Worm (Caenorhabditis elegans): ENCODE data around the gene F41B4.2.

The F41B4.2 gene

DNA sequence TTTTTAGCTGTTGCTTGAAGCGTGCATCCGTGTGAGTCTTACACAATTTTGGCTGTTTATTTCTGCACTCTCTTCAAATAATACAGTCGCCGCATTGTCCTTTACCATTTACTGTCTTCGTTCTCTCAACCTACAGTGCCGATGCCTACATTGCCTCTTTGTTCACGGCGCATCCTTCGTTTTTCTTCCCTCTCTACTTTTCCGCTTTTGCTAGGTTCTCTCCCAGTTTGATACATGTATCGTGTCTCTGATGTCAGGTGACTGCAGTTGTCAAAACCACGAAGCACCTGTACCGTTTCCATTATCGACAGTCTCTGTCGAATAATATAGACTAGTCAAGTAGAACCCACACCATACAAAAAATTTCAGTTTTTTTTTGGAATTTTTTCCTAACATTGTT lies 26.4 kb downstream of the F41B4.2 start (continued):
- TF ChIP-seq F23B12.7 (tag; optimal IDR thresholded peaks at IDR 0.05; ENCODE audit: insufficient read depth) (peak; percentile 37), ama-1 (optimal IDR thresholded peaks at IDR 0.05) (no peak), ama-1 (GFP tag; optimal IDR thresholded peaks at IDR 0.05) (no peak), efl-1 (GFP tag; optimal IDR thresholded peaks at IDR 0.05) (no peak), mes-4 (tag; optimal IDR thresholded peaks at IDR 0.05) (no peak), zim-3 (tag; optimal IDR thresholded peaks at IDR 0.05) (no peak), cebp-1 (GFP tag; IDR thresholded peaks at IDR 0.05) (no peak), cebp-1 (tag; optimal IDR thresholded peaks at IDR 0.05) (peak; percentile 54), ztf-28 (GFP tag; IDR thresholded peaks at IDR 0.05) (no peak), ekl-4 (GFP tag; IDR thresholded peaks at IDR 0.05) (no peak), mcd-1 (GFP tag; IDR thresholded peaks at IDR 0.05) (peak; percentile 32; the same call in 1 of the 2 replicates), pbrm-1 (GFP tag; IDR thresholded peaks at IDR 0.05) (no peak), ceh-58 (GFP tag; IDR thresholded peaks at IDR 0.05) (no peak), snpc-3.4 (tag; optimal IDR thresholded peaks at IDR 0.05) (no peak), lag-1 (GFP tag; IDR thresholded peaks at IDR 0.05) (no peak), nfya-2 (GFP tag; IDR thresholded peaks at IDR 0.05) (no peak), B0336.3 (GFP tag; IDR thresholded peaks at IDR 0.05) (peak; percentile 42; the same call in 1 of the 2 replicates), lin-26 (GFP tag; IDR thresholded peaks at IDR 0.05) (no peak), F57C9.4 (tag; optimal IDR thresholded peaks at IDR 0.05) (no peak), nhr-80 (tag; optimal IDR thresholded peaks at IDR 0.05) (peak; percentile 89), Y79H2A.3 (GFP tag; conservative IDR thresholded peaks at IDR 0.05) (no peak), T07F8.4 (tag; optimal IDR thresholded peaks at IDR 0.05) (no peak), egl-18 (GFP tag; IDR thresholded peaks at IDR 0.05) (no peak), Y53G8AR.9 (GFP tag; conservative IDR thresholded peaks at IDR 0.05) (no peak), attf-6 (GFP tag; IDR thresholded peaks at IDR 0.05) (no peak), atf-7 (tag; optimal IDR thresholded peaks at IDR 0.05) (peak; percentile 11), F39B2.1 (GFP tag; IDR thresholded peaks at IDR 0.05) (no peak), fkh-3 (tag; optimal IDR thresholded peaks at IDR 0.05) (no peak), sdz-38 (tag; optimal IDR thresholded peaks at IDR 0.05) (no peak), madf-3 (GFP tag; IDR thresholded peaks at IDR 0.05) (0 out of 2 replicates have a peak, but pooled peaks have one; percentile 41), rec-8 (tag; optimal IDR thresholded peaks at IDR 0.05) (no peak), dpff-1 (tag; optimal IDR thresholded peaks at IDR 0.05) (no peak), snpc-4 (GFP tag; optimal IDR thresholded peaks at IDR 0.05) (no peak), snpc-4 (tag; optimal IDR thresholded peaks at IDR 0.05) (no peak), F55B11.4 (tag; optimal IDR thresholded peaks at IDR 0.05; ENCODE audit: borderline replicate concordance, insufficient read depth) (no peak), ztf-6 (GFP tag; IDR thresholded peaks at IDR 0.05) (no peak), ceh-79 (tag; optimal IDR thresholded peaks at IDR 0.05) (no peak), dox-1 (GFP tag; IDR thresholded peaks at IDR 0.05) (peak; percentile 55), lsy-27 (tag; optimal IDR thresholded peaks at IDR 0.05; ENCODE audit: borderline replicate concordance, insufficient read depth) (no peak)

DNA sequence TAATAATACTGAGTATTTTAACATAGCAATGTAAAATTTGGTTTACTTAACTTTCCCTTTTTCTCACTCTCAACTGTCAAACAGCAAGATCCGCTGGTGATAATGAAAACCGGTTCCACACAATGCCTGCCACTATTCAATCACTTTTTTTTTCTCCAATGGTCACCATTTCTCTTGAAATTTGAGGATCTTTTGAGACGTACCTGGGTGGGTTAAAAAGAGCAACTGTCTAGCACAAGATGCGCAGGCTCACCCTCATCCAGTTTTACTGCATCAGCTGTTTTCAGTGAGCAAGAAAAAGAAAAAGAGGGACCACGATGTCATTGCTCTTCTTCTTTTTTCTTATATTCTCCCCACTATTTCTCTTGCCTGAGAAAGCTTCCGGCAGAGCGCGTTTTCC lies 26.8 kb downstream of the F41B4.2 start:
- TF ChIP-seq fkh-3 (tag; optimal IDR thresholded peaks at IDR 0.05) (no peak), ceh-100 (GFP tag; IDR thresholded peaks at IDR 0.05) (no peak), zfh-2 (GFP tag; conservative IDR thresholded peaks at IDR 0.05) (no peak), madf-6 (GFP tag; IDR thresholded peaks at IDR 0.05) (no peak), hmg-20 (GFP tag; IDR thresholded peaks at IDR 0.05) (no peak), rec-8 (tag; optimal IDR thresholded peaks at IDR 0.05) (no peak), lsy-27 (tag; optimal IDR thresholded peaks at IDR 0.05; ENCODE audit: borderline replicate concordance, insufficient read depth) (no peak)
